Fruit fly (Drosophila melanogaster) whole organism, embryonic: Measurements from ENCODE around the gene Ndae1.

Source experiments
- CG10267 ChIP-seq: fragments of 200-800 bp; sonication (Bioruptor generic); optimal IDR thresholded peaks from 2 replicates; lab custom pipeline; 2018; ENCODE audit warnings: missing biosample characterization, mild to moderate bottlenecking, missing genetic modification characterization, moderate library complexity
- CG12391 ChIP-seq: fragments of 200-800 bp; sonication (Bioruptor generic); optimal IDR thresholded peaks from 3 replicates; lab custom pipeline; 2018; ENCODE audit warnings: missing biosample characterization, mild to moderate bottlenecking, missing genetic modification characterization, moderate library complexity
- CG13775 ChIP-seq: fragments of 200-800 bp; sonication (Bioruptor generic); optimal IDR thresholded peaks from 3 replicates; lab custom pipeline; 2017; ENCODE audit warnings: missing biosample characterization, mild to moderate bottlenecking, missing genetic modification characterization
- CG14710 ChIP-seq: fragments of 200-800 bp; sonication (Bioruptor generic); optimal IDR thresholded peaks from 3 replicates; lab custom pipeline; 2019; ENCODE audit warnings: missing biosample characterization, mild to moderate bottlenecking, missing genetic modification characterization, moderate library complexity
- CG15601 ChIP-seq: fragments of 200-800 bp; sonication (Bioruptor generic); optimal IDR thresholded peaks from 3 replicates; lab custom pipeline; 2019; ENCODE audit warnings: missing biosample characterization, mild to moderate bottlenecking, missing genetic modification characterization, moderate library complexity
- CG1832 ChIP-seq: fragments of 200-800 bp; sonication (Bioruptor generic); optimal IDR thresholded peaks from 2 replicates; lab custom pipeline; 2017; ENCODE audit warnings: missing biosample characterization, mild to moderate bottlenecking, missing genetic modification characterization, inconsistent platforms
- CG2116 ChIP-seq: fragments of 200-800 bp; sonication (Bioruptor generic); optimal IDR thresholded peaks from 3 replicates; lab custom pipeline; 2018; ENCODE audit warnings: missing biosample characterization, mild to moderate bottlenecking, missing genetic modification characterization
- CG2712 ChIP-seq: fragments of 200-800 bp; optimal IDR thresholded peaks from 3 replicates; lab custom pipeline; 2019; ENCODE audit warnings: missing biosample characterization, mild to moderate bottlenecking, missing genetic modification characterization, moderate library complexity
- CG30020 ChIP-seq: fragments of 200-800 bp; optimal IDR thresholded peaks from 2 replicates; lab custom pipeline; 2019; ENCODE audit warnings: missing biosample characterization, mild to moderate bottlenecking, missing genetic modification characterization, moderate library complexity
- CG31441 ChIP-seq: fragments of 200-800 bp; sonication (Bioruptor generic); IDR thresholded peaks from 2 replicates; pipeline ENCODE4 v1.3.6; 2022; ENCODE audit warnings: missing biosample characterization, missing genetic modification characterization
- CG3281 ChIP-seq: fragments of 200-800 bp; sonication (Bioruptor generic); optimal IDR thresholded peaks from 3 replicates; lab custom pipeline; 2017; ENCODE audit warnings: missing biosample characterization, mild to moderate bottlenecking, missing genetic modification characterization
- CG4617 ChIP-seq: fragments of 200-800 bp; sonication (Bioruptor generic); optimal IDR thresholded peaks from 3 replicates; lab custom pipeline; 2016; ENCODE audit warnings: missing biosample characterization, missing genetic modification characterization, borderline replicate concordance
- CG6654 ChIP-seq: fragments of 200-800 bp; sonication (Bioruptor generic); optimal IDR thresholded peaks from 2 replicates; lab custom pipeline; 2017; ENCODE audit warnings: missing biosample characterization, mild to moderate bottlenecking, missing genetic modification characterization
- CG7839 ChIP-seq: fragments of 200-800 bp; sonication (Bioruptor generic); optimal IDR thresholded peaks from 3 replicates; lab custom pipeline; 2018; ENCODE audit warnings: missing biosample characterization, mild to moderate bottlenecking, missing genetic modification characterization, moderate library complexity
- CG7987 ChIP-seq: fragments of 200-800 bp; sonication (Bioruptor generic); optimal IDR thresholded peaks from 2 replicates; lab custom pipeline; 2018; ENCODE audit warnings: missing biosample characterization, mild to moderate bottlenecking, missing genetic modification characterization, moderate library complexity
- CG8359 ChIP-seq: fragments of 200-800 bp; sonication (Bioruptor generic); optimal IDR thresholded peaks from 2 replicates; lab custom pipeline; 2017; ENCODE audit warnings: missing biosample characterization, mild to moderate bottlenecking, missing genetic modification characterization, borderline replicate concordance
- CG8388 ChIP-seq: fragments of 200-800 bp; sonication (Bioruptor generic); optimal IDR thresholded peaks from 2 replicates; lab custom pipeline; 2019; ENCODE audit warnings: missing biosample characterization, mild to moderate bottlenecking, missing genetic modification characterization, moderate library complexity
- CG9437 ChIP-seq: fragments of 200-800 bp; sonication (Bioruptor generic); optimal IDR thresholded peaks from 2 replicates; lab custom pipeline; 2018; ENCODE audit warnings: missing biosample characterization, mild to moderate bottlenecking, missing genetic modification characterization
- CG9727 ChIP-seq: fragments of 200-800 bp; sonication (Bioruptor generic); optimal IDR thresholded peaks from 3 replicates; lab custom pipeline; 2017; ENCODE audit warnings: missing biosample characterization, mild to moderate bottlenecking, missing genetic modification characterization
- CG9797 ChIP-seq: fragments of 200-800 bp; sonication (Bioruptor generic); optimal IDR thresholded peaks from 3 replicates; lab custom pipeline; 2018; ENCODE audit warnings: missing biosample characterization, mild to moderate bottlenecking, missing genetic modification characterization
- Dp ChIP-seq: fragments of 200-800 bp; sonication (Bioruptor generic); optimal IDR thresholded peaks from 2 replicates; lab custom pipeline; 2018; ENCODE audit warnings: missing biosample characterization, mild to moderate bottlenecking, missing genetic modification characterization, moderate library complexity
- Fer1 ChIP-seq: fragments of 200-800 bp; sonication (Bioruptor generic); optimal IDR thresholded peaks from 2 replicates; lab custom pipeline; 2017; ENCODE audit warnings: missing biosample characterization, mild to moderate bottlenecking, missing genetic modification characterization
- MBD-R2 ChIP-seq: fragments of 200-800 bp; sonication (Bioruptor generic); IDR thresholded peaks from 2 replicates; pipeline ENCODE4 v1.3.6; 2022; ENCODE audit warnings: missing biosample characterization, missing genetic modification characterization
- MESR4 ChIP-seq: fragments of 200-800 bp; sonication (Bioruptor generic); optimal IDR thresholded peaks from 2 replicates; lab custom pipeline; 2018; ENCODE audit warnings: missing biosample characterization, mild to moderate bottlenecking, missing genetic modification characterization, moderate library complexity
- Med ChIP-seq: fragments of 200-800 bp; sonication (Bioruptor generic); peaks from one replicate; lab custom pipeline; 2016; ENCODE audit warnings: missing biosample characterization, missing genetic modification characterization, mild to moderate bottlenecking, inconsistent platforms, moderate library complexity
- Myb ChIP-seq: fragments of 200-800 bp; sonication (Bioruptor generic); optimal IDR thresholded peaks from 2 replicates; lab custom pipeline; 2016; ENCODE audit warnings: missing biosample characterization, missing genetic modification characterization
- Nf-YB ChIP-seq: fragments of 200-800 bp; sonication (Bioruptor generic); optimal IDR thresholded peaks from 3 replicates; lab custom pipeline; 2019; ENCODE audit warnings: missing biosample characterization, mild to moderate bottlenecking, missing genetic modification characterization, moderate library complexity
- Pdp1 ChIP-seq, 2 experiments: fragments of 200-800 bp; sonication (Bioruptor generic); optimal IDR thresholded peaks; 3 replicates each; lab custom pipeline; 2016; ENCODE audit warnings: missing biosample characterization in 2 of 2, missing genetic modification characterization in 2 of 2, mild to moderate bottlenecking in 1 of 2, moderate library complexity in 1 of 2
- Ravus ChIP-seq: fragments of 200-800 bp; sonication (Bioruptor generic); IDR thresholded peaks from 2 replicates; pipeline ENCODE4 v1.3.6; 2022; ENCODE audit warnings: missing biosample characterization, missing genetic modification characterization
- Stat92E ChIP-seq, 3 experiments: fragments of >200 bp in 2 of 3; fragments of 200-800 bp in 1 of 3; sonication (Bioruptor generic) in 1 of 3; optimal IDR thresholded peaks; 2 replicates each; lab custom pipeline; 2017 to 2019; ENCODE audit warnings: missing biosample characterization in 3 of 3, missing genetic modification characterization in 3 of 3, mild to moderate bottlenecking in 1 of 3, moderate library complexity in 1 of 3
- az2 ChIP-seq: fragments of 200-800 bp; sonication (Bioruptor generic); optimal IDR thresholded peaks from 3 replicates; lab custom pipeline; 2016; ENCODE audit warnings: missing biosample characterization, missing genetic modification characterization
- bbx ChIP-seq: fragments of 200-800 bp; sonication (Bioruptor generic); IDR thresholded peaks from 2 replicates; pipeline ENCODE4 v1.3.6; 2022; ENCODE audit warnings: missing biosample characterization, missing genetic modification characterization; ENCODE audit not compliant: partially characterized antibody
- chif ChIP-seq, 2 experiments: fragments of 200-800 bp; sonication (Bioruptor generic); optimal IDR thresholded peaks; 3 replicates each; lab custom pipeline; 2016; ENCODE audit warnings: missing biosample characterization in 2 of 2, missing genetic modification characterization in 2 of 2
- chinmo ChIP-seq: fragments of 200-800 bp; sonication (Bioruptor generic); IDR thresholded peaks from 4 replicates; pipeline ENCODE4 v1.3.6; 2022; ENCODE audit warnings: missing biosample characterization, missing genetic modification characterization; ENCODE audit not compliant: partially characterized antibody
- da ChIP-seq: fragments of 200-800 bp; sonication (Bioruptor generic); optimal IDR thresholded peaks from 2 replicates; lab custom pipeline; 2016; ENCODE audit warnings: missing biosample characterization, missing genetic modification characterization
- dm ChIP-seq: fragments of 200-800 bp; sonication (Bioruptor generic); optimal IDR thresholded peaks from 3 replicates; lab custom pipeline; 2016; ENCODE audit warnings: missing biosample characterization, missing genetic modification characterization
- emc ChIP-seq: fragments of 200-800 bp; sonication (Bioruptor generic); optimal IDR thresholded peaks from 2 replicates; lab custom pipeline; 2016; ENCODE audit warnings: missing biosample characterization, missing genetic modification characterization
- fd64A ChIP-seq: fragments of 200-800 bp; sonication (Bioruptor generic); optimal IDR thresholded peaks from 3 replicates; lab custom pipeline; 2018; ENCODE audit warnings: missing biosample characterization, mild to moderate bottlenecking, missing genetic modification characterization
- fu2 ChIP-seq: fragments of 200-800 bp; sonication (Bioruptor generic); optimal IDR thresholded peaks from 2 replicates; lab custom pipeline; 2016; ENCODE audit warnings: missing biosample characterization, missing genetic modification characterization
- gem ChIP-seq: fragments of 200-800 bp; sonication (Bioruptor generic); optimal IDR thresholded peaks from 2 replicates; lab custom pipeline; 2019; ENCODE audit warnings: missing biosample characterization, mild to moderate bottlenecking, missing genetic modification characterization, moderate library complexity
- gfzf ChIP-seq: fragments of 200-800 bp; sonication (Bioruptor generic); optimal IDR thresholded peaks from 2 replicates; lab custom pipeline; 2016; ENCODE audit warnings: missing biosample characterization, mild to moderate bottlenecking, missing genetic modification characterization, moderate library complexity
- lab ChIP-seq: fragments of 200-800 bp; sonication (Bioruptor generic); optimal IDR thresholded peaks from 3 replicates; lab custom pipeline; 2017; ENCODE audit warnings: missing biosample characterization, missing genetic modification characterization, mild to moderate bottlenecking, moderate library complexity, missing genetic modification reagents
- phol ChIP-seq: fragments of 200-800 bp; sonication (Bioruptor generic); optimal IDR thresholded peaks from 3 replicates; lab custom pipeline; 2018; ENCODE audit warnings: missing biosample characterization, mild to moderate bottlenecking, missing genetic modification characterization, moderate library complexity
- pzg ChIP-seq: fragments of 200-800 bp; sonication (Bioruptor generic); optimal IDR thresholded peaks from 3 replicates; lab custom pipeline; 2018; ENCODE audit warnings: missing biosample characterization, mild to moderate bottlenecking, missing genetic modification characterization, moderate library complexity
- row ChIP-seq: fragments of 200-800 bp; sonication (Bioruptor generic); IDR thresholded peaks from 3 replicates; pipeline ENCODE4 v1.3.6; 2022; ENCODE audit warnings: missing biosample characterization, missing genetic modification characterization
- tll ChIP-seq, 2 experiments: fragments of 200-800 bp in 1 of 2; fragments of >200 bp in 1 of 2; sonication (Bioruptor generic) in 1 of 2; optimal IDR thresholded peaks; 2 replicates each; lab custom pipeline; 2017 to 2019; ENCODE audit warnings: missing biosample characterization in 2 of 2, missing genetic modification characterization in 2 of 2, mild to moderate bottlenecking in 1 of 2, moderate library complexity in 1 of 2
- tx ChIP-seq: fragments of 200-800 bp; sonication (Bioruptor generic); optimal IDR thresholded peaks from 2 replicates; lab custom pipeline; 2016; ENCODE audit warnings: missing biosample characterization, missing genetic modification characterization
- yki ChIP-seq: fragments of >200 bp; optimal IDR thresholded peaks from 3 replicates; lab custom pipeline; 2018
- zen ChIP-seq: fragments of 200-800 bp; sonication (Bioruptor generic); optimal IDR thresholded peaks from 3 replicates; lab custom pipeline; 2018; ENCODE audit warnings: missing biosample characterization, mild to moderate bottlenecking, missing genetic modification characterization, moderate library complexity

The Ndae1 gene

dm6 chr2L:7181978-7182392 lies 67.2 kb downstream of the Ndae1 start, which contains the start of gene MICU1:
MICU1 (plus strand) TSS chr2L:7182234.
- TF ChIP-seq dm (GFP tag; lab: Kevin White, UChicago) (no peak), Med (GFP tag; lab: Kevin White, UChicago) (peak; percentile 60), Stat92E (GFP tag; optimal IDR thresholded peaks at IDR 0.05; lab: Kevin White, UChicago) (peak in 1 of 3 experiments; percentile 0), fd64A (no peak), CG12391 (tag; lab: Kevin White, UChicago) (peak; percentile 36), CG13775 (GFP tag; lab: Kevin White, UChicago) (peak; percentile 8), fu2 (GFP tag; lab: Kevin White, UChicago) (no peak), Pdp1 (GFP tag; optimal IDR thresholded peaks at IDR 0.05; lab: Kevin White, UChicago) (peak in 1 of 2 experiments; percentile 39), CG15601 (peak; percentile 19), CG10267 (tag; lab: Kevin White, UChicago) (peak; percentile 46), row (GFP tag; lab: Robert Waterston, UW) (peak; percentile 17; the same call in 2 of the 3 replicates), phol (tag; lab: Kevin White, UChicago) (peak; percentile 22), yki (no peak), bbx (GFP tag; lab: Robert Waterston, UW) (no peak), CG4617 (GFP tag; lab: Kevin White, UChicago) (peak; percentile 74), chinmo (GFP tag; lab: Robert Waterston, UW) (no peak), MESR4 (GFP tag; lab: Kevin White, UChicago) (peak; percentile 29), tx (GFP tag; lab: Kevin White, UChicago) (no peak), chif (GFP tag; optimal IDR thresholded peaks at IDR 0.05; lab: Kevin White, UChicago) (no peak), gem (peak; percentile 32), MBD-R2 (GFP tag; lab: Robert Waterston, UW) (peak; percentile 85), gfzf (GFP tag; lab: Kevin White, UChicago) (peak; percentile 83), CG9727 (GFP tag; lab: Kevin White, UChicago) (peak; percentile 18), CG2116 (peak; percentile 44), CG7987 (GFP tag; lab: Kevin White, UChicago) (peak; percentile 14), CG8359 (GFP tag; lab: Kevin White, UChicago) (no peak), CG31441 (peak; percentile 39; the same call in 1 of the 2 replicates), emc (GFP tag; lab: Kevin White, UChicago) (no peak), CG2712 (tag; lab: Kevin White, UChicago) (peak; percentile 20), CG9437 (peak; percentile 11), CG1832 (no peak), CG30020 (tag; lab: Kevin White, UChicago) (peak; percentile 32), zen (tag; lab: Kevin White, UChicago) (peak; percentile 27), Nf-YB (GFP tag; lab: Kevin White, UChicago) (no peak), da (GFP tag; lab: Kevin White, UChicago) (no peak), CG14710 (peak; percentile 80), tll (GFP tag; optimal IDR thresholded peaks at IDR 0.05; lab: Kevin White, UChicago) (no peak), CG3281 (GFP tag; lab: Kevin White, UChicago) (peak; percentile 19), Myb (GFP tag; lab: Kevin White, UChicago) (peak; percentile 7), CG7839 (tag; lab: Kevin White, UChicago) (no peak), az2 (GFP tag; lab: Kevin White, UChicago) (no peak), CG6654 (GFP tag; lab: Kevin White, UChicago) (no peak), CG9797 (peak; percentile 65), pzg (GFP tag; lab: Kevin White, UChicago) (peak; percentile 62), Ravus (GFP tag; lab: Robert Waterston, UW) (no peak), Fer1 (peak; percentile 4), Dp (GFP tag; lab: Kevin White, UChicago) (peak; percentile 21), CG8388 (GFP tag; lab: Kevin White, UChicago) (peak; percentile 17), lab (no peak)
